Worm (Caenorhabditis elegans) whole organism, L4/young adult: ENCODE results near the gene F41E6.17.

Experiments used
- W03F9.2 ChIP-seq: fragments of 150-350 bp; optimal IDR thresholded peaks from 2 replicates; lab custom pipeline; 2014; ENCODE audit warnings: missing biosample characterization, missing genetic modification characterization
- dao-5 ChIP-seq: sonication (generic microtip); optimal IDR thresholded peaks from 2 replicates; lab custom pipeline; 2016; ENCODE audit warnings: missing genotype, missing genetic modification characterization, moderate library complexity, missing compliant biosample characterization
- him-1 ChIP-seq: sonication (generic microtip); optimal IDR thresholded peaks from 2 replicates; lab custom pipeline; 2016; ENCODE audit warnings: missing genotype, missing genetic modification reagents, missing genetic modification characterization, missing compliant biosample characterization

ce11 chrV:8643093-8643492 lies 19.2 kb downstream of the F41E6.17 start, which contains the start of gene asp-13:
- no peak for TF ChIP-seq him-1 (tag; lab: Kevin White, UChicago)
- no peak for TF ChIP-seq dao-5 (tag; lab: Kevin White, UChicago)
- no peak for TF ChIP-seq W03F9.2
